Fruit fly (Drosophila melanogaster) S2 (cell line): ENCODE measurements around the gene SkpE.

Experiments
- CG8478 ChIP-seq: fragments of >200 bp; optimal IDR thresholded peaks from 2 replicates; lab custom pipeline; 2018
- CTCF ChIP-seq, 2 experiments: fragments of >200 bp; optimal IDR thresholded peaks; 2 replicates each; lab custom pipeline; 2018

DNA sequence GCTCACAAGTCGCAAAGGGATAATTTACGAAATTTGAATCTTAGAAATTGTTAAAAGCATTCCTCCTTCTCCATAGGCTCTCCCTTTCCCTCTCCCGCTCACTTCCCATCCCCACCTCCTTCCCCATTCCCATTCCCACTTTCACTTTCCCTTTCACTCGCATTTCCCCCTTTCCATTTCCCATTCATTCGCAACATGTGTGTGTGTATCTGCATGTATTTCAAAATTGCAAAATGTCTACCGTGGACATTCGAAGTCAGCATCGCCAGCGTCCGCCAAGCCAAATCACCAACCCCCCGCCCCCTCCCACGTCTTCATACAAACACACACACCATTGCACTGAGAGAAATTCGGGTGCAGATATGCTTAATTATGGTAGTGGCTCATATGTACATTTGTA is 32.0 kb downstream of the SkpE start:
- TF ChIP-seq CG8478 (lab: Kevin White, UChicago) = no peak
- TF ChIP-seq CTCF (optimal IDR thresholded peaks at IDR 0.05; lab: Kevin White, UChicago) = no peak
